Worm (Caenorhabditis elegans) whole organism, dauer: Measurements from ENCODE around the gene H35B03.1.

Experiments
- unc-62 ChIP-seq: sonication (generic microtip); optimal IDR thresholded peaks from 2 replicates; lab custom pipeline; 2017; ENCODE audit warnings: missing biosample characterization, missing genetic modification reagents, missing genetic modification characterization

Gene H35B03.1

DNA sequence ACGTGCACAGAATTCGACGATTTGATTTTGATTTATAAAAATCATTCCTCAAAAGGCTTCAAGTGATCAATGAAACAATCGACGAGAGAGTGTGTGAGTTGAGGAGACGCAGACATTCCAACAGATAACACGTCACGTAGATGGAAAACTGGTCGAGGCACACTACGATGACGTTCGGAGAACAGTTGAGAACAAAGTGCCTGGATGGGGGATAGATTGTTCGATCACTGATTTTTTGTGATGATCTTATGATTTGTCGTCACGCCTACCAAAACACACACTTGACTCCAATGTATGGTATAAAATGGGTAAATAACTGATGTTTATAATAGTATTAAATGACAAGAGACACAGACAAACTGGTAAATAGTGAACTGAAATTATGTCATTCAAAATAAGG lies 52.9 kb downstream of the H35B03.1 start:
- TF ChIP-seq unc-62 (GFP tag; lab: Kevin White, UChicago), result no peak
